ENCODE assay signal across 1 fruit fly cellular context in the genomic region with DNA sequence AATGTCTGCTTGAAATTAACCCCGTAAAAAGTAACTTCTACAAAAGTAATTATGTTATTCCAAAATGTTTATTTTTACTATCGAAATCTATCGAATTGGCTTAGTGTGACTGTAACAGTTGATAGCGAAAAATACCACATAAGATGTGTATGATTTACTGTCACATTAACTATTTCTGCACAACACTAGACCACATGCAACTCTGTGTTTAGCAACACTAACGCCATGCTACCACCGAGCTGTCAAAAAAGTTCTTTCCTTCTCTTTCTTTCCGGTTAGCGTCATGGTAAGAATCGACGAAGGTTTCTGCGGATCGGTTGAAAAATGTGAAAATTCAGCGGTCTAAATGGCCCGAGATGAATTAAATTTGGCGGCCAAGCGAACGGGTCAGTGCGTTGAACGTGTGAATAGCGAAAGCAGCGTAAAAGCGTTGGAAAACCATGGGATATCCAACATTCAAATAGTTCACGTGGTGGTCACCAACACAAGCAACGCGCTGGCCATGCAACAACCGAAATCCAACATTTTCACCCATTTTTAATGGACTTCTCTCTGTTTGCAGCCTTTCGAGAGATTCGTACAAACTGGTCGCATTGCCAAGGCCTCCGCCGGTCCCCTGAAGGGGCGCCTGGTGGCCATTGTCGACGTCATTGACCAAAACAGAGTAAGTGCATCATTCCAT.
TF ChIP-seq lines count a peak whose summit lies in the region.

A gene (minus strand): TSS at position 128 of the 682 bp plus-strand sequence.
A gene (plus strand): TSS at position 255 of the 682 bp plus-strand sequence.

TF ChIP-seq in whole organism, embryonic, 481 proteins besides CTCF, POLR2A, EP300 and RAD21 (continued from another document):
- peak; percentile 95 for TF ChIP-seq schlank (tag; optimal IDR thresholded peaks at IDR 0.05; lab: Kevin White, UChicago)
- TF ChIP-seq CG1832 (GFP tag; optimal IDR thresholded peaks at IDR 0.05; lab: Kevin White, UChicago) = peak; percentile 55
- peak; percentile 88 for TF ChIP-seq H2.0 (GFP tag; IDR thresholded peaks at IDR 0.05; lab: Robert Waterston, UW)
- TF ChIP-seq CG1602 (GFP tag; optimal IDR thresholded peaks at IDR 0.05; lab: Kevin White, UChicago) = peak; percentile 75
- peak; percentile 95 for TF ChIP-seq trem (tag; optimal IDR thresholded peaks at IDR 0.05; lab: Kevin White, UChicago)
- peak; percentile 93 for TF ChIP-seq sens-2 (GFP tag; IDR thresholded peaks at IDR 0.05; lab: Robert Waterston, UW)
- TF ChIP-seq CG1024 (GFP tag; IDR thresholded peaks at IDR 0.05; lab: Robert Waterston, UW) = peak; percentile 93
- TF ChIP-seq CG15514 (GFP tag; optimal IDR thresholded peaks at IDR 0.05; lab: Kevin White, UChicago) = peak; percentile 95
- peak; percentile 84 for TF ChIP-seq ssp (GFP tag; IDR thresholded peaks at IDR 0.05; lab: Robert Waterston, UW)
- TF ChIP-seq gsb (GFP tag; IDR thresholded peaks at IDR 0.05; lab: Robert Waterston, UW) = peak; percentile 82
- peak; percentile 91 for TF ChIP-seq CG7372 (GFP tag; IDR thresholded peaks at IDR 0.05; lab: Robert Waterston, UW)
- TF ChIP-seq emc (GFP tag; optimal IDR thresholded peaks at IDR 0.05; lab: Kevin White, UChicago) = peak; percentile 95
- peak; percentile 94 for TF ChIP-seq zfh2 (GFP tag; optimal IDR thresholded peaks at IDR 0.05; lab: Kevin White, UChicago)
- TF ChIP-seq CrebB (tag; optimal IDR thresholded peaks at IDR 0.05; lab: Kevin White, UChicago) = peak; percentile 98
- peak; percentile 95 for TF ChIP-seq PHDP (tag; optimal IDR thresholded peaks at IDR 0.05; lab: Kevin White, UChicago)
